Fruit fly (Drosophila melanogaster): ENCODE results near the gene trv.

The trv gene

dm6 chr3R:28118111-28118510 lies 91.7 kb downstream of the trv start:
- TF ChIP-seq toe (GFP tag; optimal IDR thresholded peaks at IDR 0.05) = no peak
- TF ChIP-seq CG7045 (GFP tag; optimal IDR thresholded peaks at IDR 0.05) = no peak
- no peak for TF ChIP-seq CG11617 (GFP tag; optimal IDR thresholded peaks at IDR 0.05)
- TF ChIP-seq Hr96 (GFP tag; optimal IDR thresholded peaks at IDR 0.05) = no peak
- no peak for TF ChIP-seq CG1620 (GFP tag; optimal IDR thresholded peaks at IDR 0.05)
- no peak for TF ChIP-seq kay (GFP tag; ENCODE audit: borderline replicate concordance)
- TF ChIP-seq CG7101 (tag; optimal IDR thresholded peaks at IDR 0.05) = no peak
- no peak for TF ChIP-seq bab1 (GFP tag; optimal IDR thresholded peaks at IDR 0.05)
- TF ChIP-seq Crg-1 (GFP tag; optimal IDR thresholded peaks at IDR 0.05) = no peak
- TF ChIP-seq cnc (optimal IDR thresholded peaks at IDR 0.05) = no peak
- TF ChIP-seq ovo (GFP tag; optimal IDR thresholded peaks at IDR 0.05) = no peak
- no peak for TF ChIP-seq CG33017 (tag; optimal IDR thresholded peaks at IDR 0.05)
- no peak for TF ChIP-seq Clk (GFP tag; optimal IDR thresholded peaks at IDR 0.05)
- no peak for TF ChIP-seq cic (GFP tag; optimal IDR thresholded peaks at IDR 0.05)

DNA sequence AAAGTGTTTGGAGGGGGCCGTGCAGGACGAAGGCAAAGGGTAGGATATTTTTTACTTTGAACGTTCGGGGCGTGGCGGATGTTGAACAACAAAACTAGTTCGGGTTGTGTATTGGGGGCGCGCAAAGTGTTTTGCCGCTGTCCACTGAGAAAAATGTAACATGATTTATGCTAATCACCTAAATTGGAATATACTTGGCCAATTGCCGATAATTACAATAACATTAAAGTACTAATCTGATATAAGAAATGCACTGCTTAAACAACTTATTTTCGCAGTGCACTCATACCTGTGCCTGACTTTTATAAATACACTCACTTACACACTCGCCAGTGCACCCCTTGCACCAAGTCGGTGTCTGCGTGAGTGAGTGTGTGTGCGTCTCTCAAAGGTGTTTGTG lies 99.8 kb downstream of the trv start:
- TF ChIP-seq CG11617 (GFP tag; optimal IDR thresholded peaks at IDR 0.05) (no peak), Hr96 (GFP tag; optimal IDR thresholded peaks at IDR 0.05) (no peak), Mnt (GFP tag; optimal IDR thresholded peaks at IDR 0.05) (no peak), tj (GFP tag; optimal IDR thresholded peaks at IDR 0.05) (no peak), Crg-1 (GFP tag; optimal IDR thresholded peaks at IDR 0.05) (no peak)
